Fruit fly (Drosophila melanogaster) whole organism, embryonic: ENCODE measurements around the gene T48.

Source experiments
- CG10431 ChIP-seq: fragments of 200-800 bp; sonication (Bioruptor generic); optimal IDR thresholded peaks from 3 replicates; lab custom pipeline; 2018; ENCODE audit warnings: missing biosample characterization, mild to moderate bottlenecking, missing genetic modification characterization
- CG10543 ChIP-seq: fragments of 200-800 bp; sonication (Bioruptor generic); optimal IDR thresholded peaks from 3 replicates; lab custom pipeline; 2017; ENCODE audit warnings: missing biosample characterization, mild to moderate bottlenecking, missing genetic modification characterization, moderate library complexity
- CG11398 ChIP-seq: fragments of 200-800 bp; sonication (Bioruptor generic); optimal IDR thresholded peaks from 2 replicates; lab custom pipeline; 2016; ENCODE audit warnings: missing biosample characterization, missing genetic modification characterization
- CG12744 ChIP-seq: fragments of 200-800 bp; sonication (Bioruptor generic); optimal IDR thresholded peaks from 2 replicates; lab custom pipeline; 2016; ENCODE audit warnings: missing biosample characterization, missing genetic modification characterization
- CG12769 ChIP-seq: fragments of 200-800 bp; sonication (Bioruptor generic); optimal IDR thresholded peaks from 2 replicates; lab custom pipeline; 2019; ENCODE audit warnings: missing biosample characterization, mild to moderate bottlenecking, missing genetic modification characterization, moderate library complexity
- CG13894 ChIP-seq: fragments of 200-800 bp; sonication (Bioruptor generic); optimal IDR thresholded peaks from 3 replicates; lab custom pipeline; 2018; ENCODE audit warnings: missing biosample characterization, mild to moderate bottlenecking, missing genetic modification characterization, moderate library complexity
- CG14050 ChIP-seq: fragments of 200-800 bp; sonication (Bioruptor generic); IDR thresholded peaks from 3 replicates; pipeline ENCODE4 v1.3.6; 2022; ENCODE audit warnings: missing biosample characterization, missing genetic modification characterization
- CG15073 ChIP-seq: fragments of 200-800 bp; sonication (Bioruptor generic); optimal IDR thresholded peaks from 2 replicates; lab custom pipeline; 2016; ENCODE audit warnings: missing biosample characterization, missing genetic modification characterization
- CG1603 ChIP-seq: fragments of 200-800 bp; sonication (Bioruptor generic); optimal IDR thresholded peaks from 2 replicates; lab custom pipeline; 2019; ENCODE audit warnings: missing biosample characterization, mild to moderate bottlenecking, missing genetic modification characterization, moderate library complexity
- CG30431 ChIP-seq: fragments of 200-800 bp; sonication (Bioruptor generic); optimal IDR thresholded peaks from 2 replicates; lab custom pipeline; 2017; ENCODE audit warnings: missing biosample characterization, missing genetic modification characterization
- CG31441 ChIP-seq: fragments of 200-800 bp; sonication (Bioruptor generic); IDR thresholded peaks from 2 replicates; pipeline ENCODE4 v1.3.6; 2022; ENCODE audit warnings: missing biosample characterization, missing genetic modification characterization
- CG3847 ChIP-seq: fragments of 200-800 bp; sonication (Bioruptor generic); IDR thresholded peaks from 2 replicates; pipeline ENCODE4 v1.3.6; 2022; ENCODE audit warnings: missing biosample characterization, missing genetic modification characterization
- CG4282 ChIP-seq: fragments of 200-800 bp; sonication (Bioruptor generic); optimal IDR thresholded peaks from 2 replicates; lab custom pipeline; 2016; ENCODE audit warnings: missing biosample characterization, missing genetic modification characterization
- CG4617 ChIP-seq: fragments of 200-800 bp; sonication (Bioruptor generic); optimal IDR thresholded peaks from 3 replicates; lab custom pipeline; 2016; ENCODE audit warnings: missing biosample characterization, missing genetic modification characterization, borderline replicate concordance
- CG5180 ChIP-seq: fragments of 200-800 bp; sonication (Bioruptor generic); optimal IDR thresholded peaks from 3 replicates; lab custom pipeline; 2017; ENCODE audit warnings: missing biosample characterization, missing genetic modification characterization, mild to moderate bottlenecking, moderate library complexity, missing genetic modification reagents
- CG6175 ChIP-seq: fragments of 200-800 bp; sonication (Bioruptor generic); IDR thresholded peaks from 3 replicates; pipeline ENCODE4 v1.3.6; 2022; ENCODE audit warnings: missing biosample characterization, missing genetic modification characterization
- CG6254 ChIP-seq: fragments of 200-800 bp; sonication (Bioruptor generic); optimal IDR thresholded peaks from 3 replicates; lab custom pipeline; 2017; ENCODE audit warnings: mild to moderate bottlenecking, missing biosample characterization, missing genetic modification reagents, missing genetic modification characterization
- CG6765 ChIP-seq: fragments of 200-800 bp; sonication (Bioruptor generic); optimal IDR thresholded peaks from 3 replicates; lab custom pipeline; 2017; ENCODE audit warnings: missing biosample characterization, mild to moderate bottlenecking, missing genetic modification characterization
- CG8765 ChIP-seq: fragments of 200-800 bp; sonication (Bioruptor generic); IDR thresholded peaks from 2 replicates; pipeline ENCODE4 v1.3.6; 2022; ENCODE audit warnings: missing biosample characterization, missing genetic modification characterization
- CG9215 ChIP-seq: fragments of 200-800 bp; sonication (Bioruptor generic); IDR thresholded peaks from 2 replicates; pipeline ENCODE4 v1.3.6; 2022; ENCODE audit warnings: missing biosample characterization, missing genetic modification characterization
- CG9932 ChIP-seq: fragments of 200-800 bp; sonication (Bioruptor generic); IDR thresholded peaks from 2 replicates; pipeline ENCODE4 v1.3.6; 2022; ENCODE audit warnings: missing biosample characterization, missing genetic modification characterization
- Camta ChIP-seq: fragments of 200-800 bp; sonication (Bioruptor generic); optimal IDR thresholded peaks from 2 replicates; lab custom pipeline; 2016; ENCODE audit warnings: missing biosample characterization, missing genetic modification characterization
- Doc2 ChIP-seq: fragments of 200-800 bp; sonication (Bioruptor generic); IDR thresholded peaks from 2 replicates; pipeline ENCODE4 v1.3.6; 2022; ENCODE audit warnings: missing biosample characterization, missing genetic modification characterization
- Drgx ChIP-seq: fragments of 200-800 bp; sonication (Bioruptor generic); IDR thresholded peaks from 2 replicates; pipeline ENCODE4 v1.3.6; 2022; ENCODE audit warnings: missing biosample characterization, missing genetic modification characterization
- HLH54F ChIP-seq: fragments of 200-800 bp; sonication (Bioruptor generic); optimal IDR thresholded peaks from 3 replicates; lab custom pipeline; 2016; ENCODE audit warnings: missing biosample characterization, missing genetic modification characterization
- Med ChIP-seq: fragments of 200-800 bp; sonication (Bioruptor generic); peaks from one replicate; lab custom pipeline; 2016; ENCODE audit warnings: missing biosample characterization, missing genetic modification characterization, mild to moderate bottlenecking, inconsistent platforms, moderate library complexity
- Meics ChIP-seq: fragments of 200-800 bp; sonication (Bioruptor generic); optimal IDR thresholded peaks from 2 replicates; lab custom pipeline; 2017; ENCODE audit warnings: missing biosample characterization, mild to moderate bottlenecking, missing genetic modification characterization
- Mes4 ChIP-seq: fragments of 200-800 bp; sonication (Bioruptor generic); optimal IDR thresholded peaks from 2 replicates; lab custom pipeline; 2016; ENCODE audit warnings: missing biosample characterization, missing genetic modification characterization
- Ptx1 ChIP-seq: fragments of 200-800 bp; sonication (Bioruptor generic); IDR thresholded peaks from 2 replicates; pipeline ENCODE4 v1.3.6; 2022; ENCODE audit warnings: missing biosample characterization, missing genetic modification characterization
- Taf1 ChIP-seq: fragments of 200-800 bp; sonication (Bioruptor generic); IDR thresholded peaks from 2 replicates; pipeline ENCODE4 v1.3.6; 2022; ENCODE audit warnings: missing biosample characterization, missing genetic modification characterization
- Tbp ChIP-seq: fragments of >200 bp; optimal IDR thresholded peaks from 2 replicates; lab custom pipeline; 2018; ENCODE audit warnings: missing biosample characterization, missing genetic modification characterization
- bowl ChIP-seq: fragments of 200-800 bp; sonication (Bioruptor generic); IDR thresholded peaks from 2 replicates; pipeline ENCODE4 v1.3.6; 2022; ENCODE audit warnings: missing biosample characterization, missing genetic modification characterization
- dmrt99B ChIP-seq: fragments of 200-800 bp; sonication (Bioruptor generic); optimal IDR thresholded peaks from 2 replicates; lab custom pipeline; 2018; ENCODE audit warnings: missing biosample characterization, mild to moderate bottlenecking, missing genetic modification characterization, moderate library complexity
- esg ChIP-seq: fragments of 200-800 bp; sonication (Bioruptor generic); conservative IDR thresholded peaks from 2 replicates; pipeline ENCODE4 v1.3.6; 2022; ENCODE audit warnings: missing biosample characterization, missing genetic modification characterization
- gcm ChIP-seq: fragments of 200-800 bp; sonication (Bioruptor generic); optimal IDR thresholded peaks from 2 replicates; lab custom pipeline; 2019; ENCODE audit warnings: missing biosample characterization, mild to moderate bottlenecking, missing genetic modification characterization, moderate library complexity
- gfzf ChIP-seq: fragments of 200-800 bp; sonication (Bioruptor generic); optimal IDR thresholded peaks from 2 replicates; lab custom pipeline; 2016; ENCODE audit warnings: missing biosample characterization, mild to moderate bottlenecking, missing genetic modification characterization, moderate library complexity
- grau ChIP-seq: fragments of 200-800 bp; optimal IDR thresholded peaks from 3 replicates; lab custom pipeline; 2019; ENCODE audit warnings: missing biosample characterization, mild to moderate bottlenecking, missing genetic modification characterization, moderate library complexity
- gsb ChIP-seq: fragments of 200-800 bp; sonication (Bioruptor generic); IDR thresholded peaks from 2 replicates; pipeline ENCODE4 v1.3.6; 2022; ENCODE audit warnings: missing biosample characterization, missing genetic modification characterization
- jigr1 ChIP-seq: fragments of 200-800 bp; sonication (Bioruptor generic); IDR thresholded peaks from 3 replicates; pipeline ENCODE4 v1.3.6; 2022; ENCODE audit warnings: missing biosample characterization, missing genetic modification characterization
- lab ChIP-seq: fragments of 200-800 bp; sonication (Bioruptor generic); optimal IDR thresholded peaks from 3 replicates; lab custom pipeline; 2017; ENCODE audit warnings: missing biosample characterization, missing genetic modification characterization, mild to moderate bottlenecking, moderate library complexity, missing genetic modification reagents
- mam ChIP-seq: fragments of 200-800 bp; sonication (Bioruptor generic); optimal IDR thresholded peaks from 3 replicates; lab custom pipeline; 2016; ENCODE audit warnings: missing biosample characterization, missing genetic modification characterization
- mirr ChIP-seq: fragments of 200-800 bp; sonication (Bioruptor generic); optimal IDR thresholded peaks from 3 replicates; lab custom pipeline; 2018; ENCODE audit warnings: missing biosample characterization, mild to moderate bottlenecking, missing genetic modification characterization
- otp ChIP-seq: fragments of 200-800 bp; sonication (Bioruptor generic); IDR thresholded peaks from 3 replicates; pipeline ENCODE4, ENCODE4 v1.3.6; 2022; ENCODE audit warnings: missing biosample characterization, missing genetic modification characterization
- pfk ChIP-seq: fragments of 200-800 bp; sonication (Bioruptor generic); optimal IDR thresholded peaks from 2 replicates; lab custom pipeline; 2018; ENCODE audit warnings: missing biosample characterization, mild to moderate bottlenecking, missing genetic modification characterization, moderate library complexity
- pnt ChIP-seq: fragments of 200-800 bp; sonication (Bioruptor generic); optimal IDR thresholded peaks from 3 replicates; lab custom pipeline; 2016; ENCODE audit warnings: missing biosample characterization, missing genetic modification characterization
- sna ChIP-seq: fragments of 200-800 bp; sonication (Bioruptor generic); IDR thresholded peaks from 2 replicates; pipeline ENCODE4 v1.3.6; 2022; ENCODE audit warnings: missing biosample characterization, missing genetic modification characterization; ENCODE audit not compliant: partially characterized antibody
- sob ChIP-seq: fragments of 200-800 bp; sonication (Bioruptor generic); IDR thresholded peaks from 2 replicates; pipeline ENCODE4 v1.3.6; 2022; ENCODE audit warnings: missing biosample characterization, missing genetic modification characterization
- ssp ChIP-seq: fragments of 200-800 bp; sonication (Bioruptor generic); IDR thresholded peaks from 2 replicates; pipeline ENCODE4 v1.3.6; 2022; ENCODE audit warnings: missing biosample characterization, missing genetic modification characterization
- tgo ChIP-seq: fragments of 200-800 bp; sonication (Bioruptor generic); IDR thresholded peaks from 3 replicates; pipeline ENCODE4 v1.3.6; 2022; ENCODE audit warnings: missing biosample characterization, missing genetic modification characterization
- toy ChIP-seq: fragments of 200-800 bp; sonication (Bioruptor generic); IDR thresholded peaks from 2 replicates; pipeline ENCODE4 v1.3.6; 2022; ENCODE audit warnings: missing biosample characterization, missing genetic modification characterization
- tup ChIP-seq: fragments of 200-800 bp; sonication (Bioruptor generic); optimal IDR thresholded peaks from 2 replicates; lab custom pipeline; 2016; ENCODE audit warnings: missing biosample characterization, mild to moderate bottlenecking, missing genetic modification characterization, moderate library complexity
- vvl ChIP-seq: fragments of 200-800 bp; sonication (Bioruptor generic); IDR thresholded peaks from 2 replicates; pipeline ENCODE4 v1.3.6; 2022; ENCODE audit warnings: missing biosample characterization, missing genetic modification characterization

The T48 gene

DNA sequence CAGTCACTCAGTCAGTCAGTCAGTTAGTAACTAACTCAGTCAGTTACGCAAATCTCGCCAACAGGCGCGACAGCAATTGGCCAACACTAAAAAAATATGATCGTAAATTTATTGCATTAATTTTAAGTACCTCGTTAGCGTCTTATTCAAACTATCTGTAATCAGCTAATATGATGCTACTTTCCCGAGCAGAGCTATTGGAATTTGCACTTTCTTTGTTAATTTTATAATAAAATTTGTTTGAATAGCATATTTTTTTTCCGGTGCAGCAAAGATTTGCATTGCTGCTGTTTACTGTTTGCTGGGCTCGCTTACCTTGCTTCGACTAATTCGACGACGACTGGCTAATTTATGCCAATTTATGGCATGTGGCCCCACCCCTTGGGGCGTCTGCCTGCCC, 8.6 kb downstream of the T48 start:
- TF ChIP-seq toy (GFP tag; lab: Robert Waterston, UW) (no peak), sob (no peak), CG11398 (GFP tag; lab: Kevin White, UChicago) (no peak), CG10431 (GFP tag; lab: Kevin White, UChicago) (no peak), CG6254 (GFP tag; lab: Kevin White, UChicago) (no peak), CG30431 (no peak), bowl (no peak), CG4617 (GFP tag; lab: Kevin White, UChicago) (no peak), dmrt99B (tag; lab: Kevin White, UChicago) (peak; percentile 20), gcm (GFP tag; lab: Kevin White, UChicago) (no peak), jigr1 (no peak), CG1603 (no peak), tup (GFP tag; lab: Kevin White, UChicago) (no peak), Ptx1 (GFP tag; lab: Robert Waterston, UW) (peak; percentile 37; the same call in 1 of the 2 replicates), CG6175 (GFP tag; lab: Robert Waterston, UW) (no peak), CG3847 (GFP tag; lab: Robert Waterston, UW) (no peak), CG9215 (GFP tag; lab: Robert Waterston, UW) (no peak), sna (no peak), otp (GFP tag; lab: Robert Waterston, UW) (no peak), CG12744 (GFP tag; lab: Kevin White, UChicago) (no peak), CG14050 (GFP tag; lab: Robert Waterston, UW) (no peak), vvl (GFP tag; lab: Robert Waterston, UW) (0 out of 2 replicates have a peak, but pooled peaks have one; percentile 18), mam (GFP tag; lab: Kevin White, UChicago) (no peak), gsb (no peak), Camta (GFP tag; lab: Kevin White, UChicago) (no peak), Tbp (no peak), pnt (GFP tag; lab: Kevin White, UChicago) (no peak), Taf1 (GFP tag; lab: Robert Waterston, UW) (no peak), Drgx (GFP tag; lab: Robert Waterston, UW) (peak; percentile 68; the same call in 1 of the 2 replicates), CG9932 (no peak), mirr (GFP tag; lab: Kevin White, UChicago) (no peak), HLH54F (GFP tag; lab: Kevin White, UChicago) (no peak), CG8765 (GFP tag; lab: Robert Waterston, UW) (no peak), Doc2 (GFP tag; lab: Robert Waterston, UW) (no peak), esg (GFP tag; lab: Robert Waterston, UW) (no peak), pfk (no peak), grau (peak; percentile 7), CG6765 (no peak), tgo (GFP tag; lab: Robert Waterston, UW) (no peak), ssp (no peak), CG31441 (GFP tag; lab: Robert Waterston, UW) (0 out of 2 replicates have a peak, but pooled peaks have one; percentile 22), Meics (GFP tag; lab: Kevin White, UChicago) (no peak), Med (GFP tag; lab: Kevin White, UChicago) (peak; percentile 28), CG5180 (GFP tag; lab: Kevin White, UChicago) (no peak), gfzf (no peak), CG12769 (tag; lab: Kevin White, UChicago) (no peak), CG10543 (GFP tag; lab: Kevin White, UChicago) (no peak), CG15073 (GFP tag; lab: Kevin White, UChicago) (no peak), CG13894 (no peak), CG4282 (GFP tag; lab: Kevin White, UChicago) (no peak), Mes4 (GFP tag; lab: Kevin White, UChicago) (no peak), lab (GFP tag; lab: Kevin White, UChicago) (peak; percentile 15)
